Fruit fly (Drosophila melanogaster): ENCODE data around the gene Cdk12.

Gene Cdk12

dm6 chr3L:21509488-21510122 lies 6.5 kb upstream of the Cdk12 start (continued):
- TF ChIP-seq Sox100B (GFP tag; optimal IDR thresholded peaks at IDR 0.05) (peak; percentile 30), esg (GFP tag; conservative IDR thresholded peaks at IDR 0.05) (no peak), CG3163 (GFP tag; optimal IDR thresholded peaks at IDR 0.05) (peak; percentile 93), CG7786 (GFP tag; optimal IDR thresholded peaks at IDR 0.05) (no peak), slou (GFP tag; optimal IDR thresholded peaks at IDR 0.05) (no peak), CG18599 (GFP tag; optimal IDR thresholded peaks at IDR 0.05) (peak; percentile 35), CG1647 (GFP tag; optimal IDR thresholded peaks at IDR 0.05) (no peak), GATAe (GFP tag; conservative IDR thresholded peaks at IDR 0.05) (no peak), insv (GFP tag; optimal IDR thresholded peaks at IDR 0.05) (no peak), CG6272 (GFP tag; IDR thresholded peaks at IDR 0.05) (no peak), CG31441 (GFP tag; IDR thresholded peaks at IDR 0.05) (no peak; the same call in 1 of the 2 replicates), Pdp1 (GFP tag; optimal IDR thresholded peaks at IDR 0.05) (peak; percentile 10 to 36), CG10431 (GFP tag; optimal IDR thresholded peaks at IDR 0.05) (no peak), CG12104 (GFP tag; optimal IDR thresholded peaks at IDR 0.05) (no peak), fd3F (GFP tag; optimal IDR thresholded peaks at IDR 0.05) (no peak), H2.0 (GFP tag; IDR thresholded peaks at IDR 0.05) (0 out of 2 replicates have a peak, but pooled peaks have one; percentile 32), psq (GFP tag; optimal IDR thresholded peaks at IDR 0.05) (no peak), zfh1 (GFP tag; IDR thresholded peaks at IDR 0.05) (0 out of 3 replicates have a peak, but pooled peaks have one; percentile 34), ewg (GFP tag; optimal IDR thresholded peaks at IDR 0.05) (no peak), NC2α (GFP tag; optimal IDR thresholded peaks at IDR 0.05) (no peak), CG18476 (GFP tag; optimal IDR thresholded peaks at IDR 0.05) (peak; percentile 5), CG10147 (GFP tag; optimal IDR thresholded peaks at IDR 0.05) (no peak), rib (GFP tag; IDR thresholded peaks at IDR 0.05) (no peak), Aef1 (GFP tag; IDR thresholded peaks at IDR 0.05) (no peak), fd102C (GFP tag; optimal IDR thresholded peaks at IDR 0.05) (no peak), CG34224 (GFP tag; IDR thresholded peaks at IDR 0.05; ENCODE audit: partially characterized antibody) (no peak), Dek (tag; optimal IDR thresholded peaks at IDR 0.05) (no peak), CG1792 (GFP tag; optimal IDR thresholded peaks at IDR 0.05) (peak; percentile 16), CG10366 (GFP tag; IDR thresholded peaks at IDR 0.05) (0 out of 2 replicates have a peak, but pooled peaks have one; percentile 12), Doc3 (GFP tag; IDR thresholded peaks at IDR 0.05; ENCODE audit: partially characterized antibody) (no peak), ab (GFP tag; optimal IDR thresholded peaks at IDR 0.05) (no peak), CG4730 (GFP tag; IDR thresholded peaks at IDR 0.05) (no peak), chinmo (GFP tag; IDR thresholded peaks at IDR 0.05; ENCODE audit: partially characterized antibody) (no peak), zfh2 (GFP tag; optimal IDR thresholded peaks at IDR 0.05) (peak; percentile 36), CG18262 (tag; optimal IDR thresholded peaks at IDR 0.05) (peak; percentile 52), Awh (GFP tag; IDR thresholded peaks at IDR 0.05) (peak; percentile 44; the same call in 1 of the 2 replicates), Ets97D (GFP tag; optimal IDR thresholded peaks at IDR 0.05) (no peak), ems (GFP tag; optimal IDR thresholded peaks at IDR 0.05) (peak; percentile 43), Sry-δ (GFP tag; optimal IDR thresholded peaks at IDR 0.05) (no peak), CG12659 (GFP tag; optimal IDR thresholded peaks at IDR 0.05) (peak; percentile 31), D (optimal IDR thresholded peaks at IDR 0.05) (no peak), D (GFP tag; optimal IDR thresholded peaks at IDR 0.05) (no peak), sna (GFP tag; IDR thresholded peaks at IDR 0.05; ENCODE audit: partially characterized antibody) (no peak), nerfin-2 (GFP tag; IDR thresholded peaks at IDR 0.05; ENCODE audit: partially characterized antibody) (no peak), ase (GFP tag; IDR thresholded peaks at IDR 0.05) (no peak), CG6683 (GFP tag; optimal IDR thresholded peaks at IDR 0.05) (no peak), Stat92E (GFP tag; optimal IDR thresholded peaks at IDR 0.05) (no peak), pan (optimal IDR thresholded peaks at IDR 0.05) (no peak), pan (GFP tag; optimal IDR thresholded peaks at IDR 0.05 in 1 of 2, IDR thresholded peaks at IDR 0.05 in 1 of 2) (no peak), CrebB (tag; optimal IDR thresholded peaks at IDR 0.05) (no peak)

Measured in whole organism, embryonic.